Worm (Caenorhabditis elegans) whole organism, L4 larva: Measurements from ENCODE around the gene col-78.

Experiments used
- T26A8.4 ChIP-seq: fragments of 200-800 bp; sonication (Bioruptor generic); IDR thresholded peaks from 2 replicates; pipeline ENCODE4 v1.3.6; 2022; ENCODE audit warnings: missing genetic modification characterization, missing compliant biosample characterization
- Y105C5A.15 ChIP-seq: fragments of 200-800 bp; sonication (Bioruptor generic); IDR thresholded peaks from 2 replicates; pipeline ENCODE4 v1.3.6; 2022; ENCODE audit warnings: missing genetic modification characterization, missing compliant biosample characterization
- Y48G9A.11 ChIP-seq: fragments of 200-800 bp; sonication (Bioruptor generic); IDR thresholded peaks from 2 replicates; pipeline ENCODE4 v1.3.6; 2022; ENCODE audit warnings: missing genetic modification reagents, missing genetic modification characterization, missing compliant biosample characterization
- ZK337.2 ChIP-seq: fragments of 200-800 bp; sonication (Bioruptor generic); IDR thresholded peaks from 2 replicates; pipeline ENCODE4 v1.3.6; 2022; ENCODE audit warnings: missing genetic modification reagents, missing genetic modification characterization, missing compliant biosample characterization
- aha-1 ChIP-seq: fragments of 150-350 bp; peaks from one replicate; lab custom pipeline; 2014; ENCODE audit warnings: missing biosample characterization, missing genetic modification characterization
- aly-2 ChIP-seq: sonication (generic microtip); optimal IDR thresholded peaks from 2 replicates; lab custom pipeline; 2018; ENCODE audit warnings: missing biosample characterization, missing genetic modification characterization
- ceh-20 ChIP-seq: fragments of 200-800 bp; sonication (Bioruptor generic); IDR thresholded peaks from 2 replicates; pipeline ENCODE4 v1.3.6; 2022; ENCODE audit warnings: missing genetic modification reagents, missing genetic modification characterization, missing compliant biosample characterization
- ceh-62 ChIP-seq: sonication (generic microtip); optimal IDR thresholded peaks from 2 replicates; lab custom pipeline; 2017; ENCODE audit warnings: missing biosample characterization, missing genetic modification characterization
- ceh-82 ChIP-seq: sonication (generic microtip); optimal IDR thresholded peaks from 2 replicates; lab custom pipeline; 2017; ENCODE audit warnings: missing biosample characterization, missing genetic modification characterization
- ces-1 ChIP-seq: fragments of 150-350 bp; sonication (generic microtip); optimal IDR thresholded peaks from 4 replicates; lab custom pipeline; 2014; ENCODE audit warnings: missing biosample characterization, missing genetic modification reagents, missing genetic modification characterization
- cey-2 ChIP-seq: sonication (generic microtip); optimal IDR thresholded peaks from 3 replicates; lab custom pipeline; 2017; ENCODE audit warnings: missing genetic modification characterization, mild to moderate bottlenecking, missing compliant biosample characterization, antibody characterized with exemption, borderline replicate concordance; ENCODE audit not compliant: insufficient read depth
- daf-12 ChIP-seq: fragments of 150-350 bp; optimal IDR thresholded peaks from 2 replicates; lab custom pipeline; 2014; ENCODE audit warnings: missing biosample characterization, missing genetic modification reagents, missing genetic modification characterization
- daf-16 ChIP-seq, 3 experiments: sonication (generic microtip); optimal IDR thresholded peaks; 2 replicates each; lab custom pipeline; 2016 to 2017; ENCODE audit warnings: missing genetic modification characterization in 3 of 3, missing genetic modification reagents in 3 of 3, mild to moderate bottlenecking in 2 of 3, missing compliant biosample characterization in 2 of 3, missing biosample characterization in 1 of 3, moderate library complexity in 1 of 3
- daf-8 ChIP-seq: fragments of 200-800 bp; sonication (Bioruptor generic); IDR thresholded peaks from 2 replicates; pipeline ENCODE4 v1.3.6; 2022; ENCODE audit warnings: missing genetic modification characterization, missing compliant biosample characterization
- dmd-6 ChIP-seq: fragments of 200-800 bp; sonication (Bioruptor generic); IDR thresholded peaks from 2 replicates; pipeline ENCODE4 v1.3.6; 2022; ENCODE audit warnings: missing genetic modification reagents, missing genetic modification characterization, missing compliant biosample characterization
- dmd-9 ChIP-seq: fragments of 200-800 bp; sonication (Bioruptor generic); IDR thresholded peaks from 2 replicates; pipeline ENCODE4 v1.3.6; 2022; ENCODE audit warnings: missing genetic modification reagents, missing genetic modification characterization, missing compliant biosample characterization
- dve-1 ChIP-seq: sonication (generic microtip); optimal IDR thresholded peaks from 2 replicates; lab custom pipeline; 2017; ENCODE audit warnings: antibody characterized with exemption, mild to moderate bottlenecking, missing genetic modification characterization, missing compliant biosample characterization; ENCODE audit not compliant: insufficient read depth
- egl-43 ChIP-seq: fragments of 200-800 bp; sonication (Bioruptor generic); IDR thresholded peaks from 2 replicates; pipeline ENCODE4 v1.3.6; 2022; ENCODE audit warnings: missing genetic modification reagents, missing genetic modification characterization, missing compliant biosample characterization
- hif-1 ChIP-seq, 2 experiments: sonication (generic microtip); optimal IDR thresholded peaks; 2 replicates each; lab custom pipeline; 2016 to 2017; ENCODE audit warnings: missing compliant biosample characterization in 2 of 2, missing genetic modification characterization in 2 of 2, missing genetic modification reagents in 2 of 2, missing genotype in 2 of 2, mild to moderate bottlenecking in 1 of 2
- hlh-11 ChIP-seq: fragments of 200-800 bp; sonication (Bioruptor generic); optimal IDR thresholded peaks from 2 replicates; lab custom pipeline; 2018; ENCODE audit warnings: mild to moderate bottlenecking, missing genetic modification characterization, missing compliant biosample characterization
- hlh-30 ChIP-seq: sonication (generic microtip); optimal IDR thresholded peaks from 2 replicates; lab custom pipeline; 2017; ENCODE audit warnings: antibody characterized with exemption, mild to moderate bottlenecking, missing genetic modification characterization, missing compliant biosample characterization; ENCODE audit not compliant: insufficient read depth
- lin-1 ChIP-seq: fragments of 200-800 bp; sonication (Bioruptor generic); IDR thresholded peaks from 2 replicates; pipeline ENCODE4 v1.3.6; 2022; ENCODE audit warnings: missing genetic modification reagents, missing genetic modification characterization, missing compliant biosample characterization
- lin-13 ChIP-seq: fragments of 150-350 bp; optimal IDR thresholded peaks from 2 replicates; lab custom pipeline; 2014; ENCODE audit warnings: missing biosample characterization, missing genetic modification reagents, missing genetic modification characterization
- lsy-2 ChIP-seq, 2 experiments: fragments of 150-350 bp in 1 of 2; sonication (generic microtip) in 1 of 2; optimal IDR thresholded peaks; 2 replicates each; lab custom pipeline; 2014 to 2017; ENCODE audit warnings: missing biosample characterization in 2 of 2, missing genetic modification characterization in 2 of 2
- mdl-1 ChIP-seq, 2 experiments: fragments of 150-350 bp in 1 of 2; sonication (generic microtip) in 1 of 2; optimal IDR thresholded peaks; 2 replicates each; lab custom pipeline; 2014 to 2017; ENCODE audit warnings: missing biosample characterization in 2 of 2, missing genetic modification characterization in 2 of 2
- mep-1 ChIP-seq: fragments of 150-350 bp; sonication (generic microtip); optimal IDR thresholded peaks from 3 replicates; lab custom pipeline; 2014; ENCODE audit warnings: missing biosample characterization, missing genetic modification characterization
- mes-2 ChIP-seq: sonication (generic microtip); optimal IDR thresholded peaks from 2 replicates; lab custom pipeline; 2016; ENCODE audit warnings: missing genotype, mild to moderate bottlenecking, missing genetic modification characterization, missing compliant biosample characterization; ENCODE audit not compliant: poor library complexity, severe bottlenecking
- mxl-2 ChIP-seq: fragments of 200-800 bp; sonication (Bioruptor generic); conservative IDR thresholded peaks from 2 replicates; pipeline ENCODE4 v1.3.6; 2022; ENCODE audit warnings: missing genetic modification reagents, missing genetic modification characterization, missing compliant biosample characterization
- mxl-3 ChIP-seq: fragments of 200-800 bp; sonication (Bioruptor generic); optimal IDR thresholded peaks from 2 replicates; lab custom pipeline; 2018; ENCODE audit warnings: mild to moderate bottlenecking, missing genetic modification characterization, missing compliant biosample characterization
- nhr-102 ChIP-seq: sonication (generic microtip); optimal IDR thresholded peaks from 2 replicates; lab custom pipeline; 2016; ENCODE audit warnings: mild to moderate bottlenecking, missing genetic modification characterization, moderate library complexity, missing compliant biosample characterization
- nhr-28 ChIP-seq: fragments of 150-350 bp; optimal IDR thresholded peaks from 2 replicates; lab custom pipeline; 2014; ENCODE audit warnings: missing biosample characterization, missing genetic modification characterization
- nhr-6 ChIP-seq: fragments of 150-350 bp; optimal IDR thresholded peaks from 2 replicates; lab custom pipeline; 2014; ENCODE audit warnings: missing biosample characterization, missing genetic modification characterization
- pha-4 ChIP-seq, 2 experiments: fragments of 150-350 bp in 1 of 2; fragments of 200-800 bp in 1 of 2; sonication (Bioruptor generic) in 1 of 2; IDR thresholded peaks in 1 of 2; optimal IDR thresholded peaks in 1 of 2; 2 replicates each; pipeline versions ENCODE4 v1.3.6 to Lab custom; 2014 to 2022; ENCODE audit warnings: missing genetic modification characterization in 2 of 2, missing genetic modification reagents in 2 of 2, missing biosample characterization in 1 of 2, missing compliant biosample characterization in 1 of 2
- php-3 ChIP-seq: fragments of 200-800 bp; sonication (Bioruptor generic); IDR thresholded peaks from 2 replicates; pipeline ENCODE4 v1.3.6; 2022; ENCODE audit warnings: missing genetic modification reagents, missing genetic modification characterization, missing compliant biosample characterization
- pqm-1 ChIP-seq: sonication (generic microtip); optimal IDR thresholded peaks from 2 replicates; lab custom pipeline; 2017; ENCODE audit warnings: missing biosample characterization, missing genetic modification characterization
- rbr-2 ChIP-seq: sonication (generic microtip); optimal IDR thresholded peaks from 2 replicates; lab custom pipeline; 2016; ENCODE audit warnings: missing genotype, missing genetic modification characterization, missing compliant biosample characterization
- skn-1 ChIP-seq: fragments of 150-350 bp; optimal IDR thresholded peaks from 2 replicates; lab custom pipeline; 2014; ENCODE audit warnings: missing biosample characterization, missing genetic modification characterization
- tag-97 ChIP-seq: fragments of 200-800 bp; sonication (Bioruptor generic); IDR thresholded peaks from 2 replicates; pipeline ENCODE4 v1.3.6; 2022; ENCODE audit warnings: missing genetic modification characterization, missing compliant biosample characterization
- unc-130 ChIP-seq: sonication (generic microtip); optimal IDR thresholded peaks from 2 replicates; lab custom pipeline; 2016; ENCODE audit warnings: missing genetic modification reagents, missing genetic modification characterization, missing compliant biosample characterization
- vab-7 ChIP-seq: fragments of 200-800 bp; sonication (Bioruptor generic); IDR thresholded peaks from 2 replicates; pipeline ENCODE4 v1.3.6; 2022; ENCODE audit warnings: missing genetic modification reagents, missing genetic modification characterization, missing compliant biosample characterization
- zip-11 ChIP-seq: fragments of 200-800 bp; sonication (Bioruptor generic); IDR thresholded peaks from 2 replicates; pipeline ENCODE4 v1.3.6; 2022; ENCODE audit warnings: missing genetic modification characterization, missing compliant biosample characterization
- ztf-7 ChIP-seq: fragments of 150-350 bp; optimal IDR thresholded peaks from 2 replicates; lab custom pipeline; 2014; ENCODE audit warnings: missing biosample characterization, missing genetic modification characterization

col-78 gene

ce11 chrII:9157125-9157524 is 4.8 kb downstream of the col-78 start:
- TF ChIP-seq hlh-11 (peak; percentile 52), dmd-6 (GFP tag; lab: Robert Waterston, UW) (peak; percentile 85), php-3 (GFP tag; lab: Robert Waterston, UW) (peak; percentile 74), mep-1 (tag; lab: Kevin White, UChicago) (peak; percentile 6), lsy-2 (tag; optimal IDR thresholded peaks at IDR 0.05; lab: Kevin White, UChicago) (peak in 1 of 2 experiments; percentile 22), hlh-30 (tag; lab: Kevin White, UChicago) (peak; percentile 20), tag-97 (GFP tag; lab: Robert Waterston, UW) (no peak), aha-1 (tag; lab: Kevin White, UChicago) (peak; percentile 81), pqm-1 (peak; percentile 96), ztf-7 (tag; lab: Kevin White, UChicago) (peak; percentile 86), vab-7 (GFP tag; lab: Robert Waterston, UW) (no peak), daf-16 (GFP tag; optimal IDR thresholded peaks at IDR 0.05; lab: Kevin White, UChicago) (no peak), daf-16 (tag; optimal IDR thresholded peaks at IDR 0.05; lab: Kevin White, UChicago) (peak; percentile 16), daf-12 (tag; lab: Kevin White, UChicago) (no peak), hif-1 (tag; optimal IDR thresholded peaks at IDR 0.05; lab: Kevin White, UChicago) (peak in 1 of 2 experiments; percentile 64), Y105C5A.15 (no peak), nhr-6 (tag; lab: Kevin White, UChicago) (peak; percentile 6), dve-1 (tag; lab: Kevin White, UChicago) (peak; percentile 75), mdl-1 (tag; optimal IDR thresholded peaks at IDR 0.05; lab: Kevin White, UChicago) (no peak), pha-4 (GFP tag; IDR thresholded peaks at IDR 0.05; lab: Robert Waterston, UW) (no peak), pha-4 (tag; optimal IDR thresholded peaks at IDR 0.05; lab: Kevin White, UChicago) (no peak), nhr-28 (peak; percentile 53)

ce11 chrII:9158029-9158428 is 5.7 kb downstream of the col-78 start, which contains the start of gene oac-54:
TSS of gene oac-54 (plus strand) at chrII:9158111.
- TF ChIP-seq hlh-11, result no peak
- TF ChIP-seq lin-1 (GFP tag; lab: Robert Waterston, UW), result no peak
- TF ChIP-seq ceh-20 (GFP tag; lab: Robert Waterston, UW), result no peak
- no peak for TF ChIP-seq T26A8.4 (GFP tag; lab: Robert Waterston, UW)
- TF ChIP-seq aha-1 (tag; lab: Kevin White, UChicago), result peak; percentile 95
- no peak for TF ChIP-seq ZK337.2 (GFP tag; lab: Robert Waterston, UW)
- TF ChIP-seq lin-13 (GFP tag; lab: Kevin White, UChicago), result no peak
- no peak for TF ChIP-seq dmd-9 (GFP tag; lab: Robert Waterston, UW)
- peak; percentile 39 for TF ChIP-seq dmd-6 (GFP tag; lab: Robert Waterston, UW)
- peak; percentile 4 to 65 for TF ChIP-seq hif-1 (tag; optimal IDR thresholded peaks at IDR 0.05; lab: Kevin White, UChicago)
- TF ChIP-seq egl-43 (GFP tag; lab: Robert Waterston, UW), result no peak
- TF ChIP-seq daf-8 (GFP tag; lab: Robert Waterston, UW), result no peak
- no peak for TF ChIP-seq pha-4 (GFP tag; IDR thresholded peaks at IDR 0.05; lab: Robert Waterston, UW)
- no peak for TF ChIP-seq pha-4 (tag; optimal IDR thresholded peaks at IDR 0.05; lab: Kevin White, UChicago)
- no peak for TF ChIP-seq ceh-82 (tag; lab: Kevin White, UChicago)
- TF ChIP-seq unc-130, result no peak
- no peak for TF ChIP-seq rbr-2 (tag; lab: Kevin White, UChicago)

ce11 chrII:9160197-9160806 is 8.0 kb downstream of the col-78 start:
- TF ChIP-seq T26A8.4 (GFP tag; lab: Robert Waterston, UW), result no peak
- TF ChIP-seq hlh-30 (tag; lab: Kevin White, UChicago), result peak; percentile 75
- TF ChIP-seq skn-1 (tag; lab: Kevin White, UChicago), result no peak
- TF ChIP-seq mdl-1 (tag; optimal IDR thresholded peaks at IDR 0.05; lab: Kevin White, UChicago), result peak in 1 of 2 experiments; percentile 79
- no peak for TF ChIP-seq Y48G9A.11
- TF ChIP-seq cey-2 (tag; lab: Kevin White, UChicago), result peak; percentile 20
- peak; percentile 83 for TF ChIP-seq mxl-3 (GFP tag; lab: Kevin White, UChicago)
- no peak for TF ChIP-seq ceh-62 (tag; lab: Kevin White, UChicago)
- no peak for TF ChIP-seq ces-1
- TF ChIP-seq hlh-11, result peak; percentile 81
- TF ChIP-seq nhr-6 (tag; lab: Kevin White, UChicago), result peak; percentile 15
- TF ChIP-seq ztf-7 (tag; lab: Kevin White, UChicago), result no peak
- no peak for TF ChIP-seq mxl-2 (GFP tag; lab: Robert Waterston, UW)
- TF ChIP-seq nhr-102, result peak; percentile 27
- peak; percentile 84 for TF ChIP-seq nhr-28
- 0 out of 2 replicates have a peak, but pooled peaks have one; percentile 29 for TF ChIP-seq php-3 (GFP tag; lab: Robert Waterston, UW)
- peak; percentile 100 for TF ChIP-seq aha-1 (tag; lab: Kevin White, UChicago)
- no peak for TF ChIP-seq zip-11 (GFP tag; lab: Robert Waterston, UW)
- peak; percentile 2 for TF ChIP-seq mes-2
- no peak for TF ChIP-seq aly-2 (tag; lab: Kevin White, UChicago)
